Worm (Caenorhabditis elegans): ENCODE data around the gene gsp-1.

DNA sequence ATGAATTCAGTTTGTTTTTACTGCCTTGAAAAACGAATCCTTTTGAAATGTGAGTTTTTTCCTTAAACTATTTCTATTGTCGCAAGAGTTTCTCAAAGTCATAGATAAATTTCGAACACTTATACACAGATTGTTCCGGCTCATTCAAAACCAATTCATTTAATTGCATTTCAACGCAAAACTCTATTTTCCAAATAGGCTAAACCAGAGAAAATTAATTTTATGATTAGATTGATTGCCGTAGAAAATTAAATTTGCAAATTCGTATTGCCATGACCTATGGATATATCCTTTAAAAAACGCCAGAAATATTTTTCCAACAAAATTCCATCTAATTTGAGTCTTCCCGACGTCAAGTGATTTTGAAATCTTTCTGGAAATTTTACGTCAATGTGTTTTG lies 6.2 kb upstream of the gsp-1 start:
- no peak for TF ChIP-seq elt-3 (tag; optimal IDR thresholded peaks at IDR 0.05)
- TF ChIP-seq unc-39 (tag; optimal IDR thresholded peaks at IDR 0.05): no peak

Data from whole organism, mixed stage, embryonic.